Fruit fly (Drosophila melanogaster) whole organism, adult: ENCODE measurements around the gene peb.
A peak's percentile ranks its signal among the peaks of the same experiment; 100 is the strongest.

Source experiments
- CG11617 ChIP-seq: fragments of 200-800 bp; sonication (Bioruptor generic); optimal IDR thresholded peaks from 2 replicates; lab custom pipeline; 2017; ENCODE audit warnings: mild to moderate bottlenecking, missing biosample characterization, missing genetic modification reagents, missing genetic modification characterization
- CG12768 ChIP-seq: fragments of 200-800 bp; sonication (Bioruptor generic); optimal IDR thresholded peaks from 2 replicates; lab custom pipeline; 2017; ENCODE audit warnings: missing biosample characterization, missing genetic modification characterization, mild to moderate bottlenecking, moderate library complexity, missing genetic modification reagents
- CG14711 ChIP-seq: fragments of 200-800 bp; sonication (Bioruptor generic); optimal IDR thresholded peaks from 2 replicates; lab custom pipeline; 2018; ENCODE audit warnings: missing biosample characterization, mild to moderate bottlenecking, missing genetic modification characterization, moderate library complexity
- CG1620 ChIP-seq: fragments of 200-800 bp; sonication (Bioruptor generic); optimal IDR thresholded peaks from 2 replicates; lab custom pipeline; 2016; ENCODE audit warnings: missing biosample characterization, missing genetic modification characterization
- CG33017 ChIP-seq: fragments of 200-800 bp; sonication (Bioruptor generic); optimal IDR thresholded peaks from 2 replicates; lab custom pipeline; 2018; ENCODE audit warnings: missing biosample characterization, mild to moderate bottlenecking, missing genetic modification characterization, moderate library complexity
- CG5204 ChIP-seq: fragments of 200-800 bp; sonication (Bioruptor generic); optimal IDR thresholded peaks from 2 replicates; lab custom pipeline; 2016; ENCODE audit warnings: missing biosample characterization, missing genetic modification characterization
- CG7045 ChIP-seq: fragments of 200-800 bp; sonication (Bioruptor generic); optimal IDR thresholded peaks from 2 replicates; lab custom pipeline; 2017; ENCODE audit warnings: missing biosample characterization, mild to moderate bottlenecking, missing genetic modification characterization
- CG7101 ChIP-seq: fragments of 200-800 bp; sonication (Bioruptor generic); optimal IDR thresholded peaks from 2 replicates; lab custom pipeline; 2018; ENCODE audit warnings: missing biosample characterization, mild to moderate bottlenecking, missing genetic modification characterization, moderate library complexity
- Clk ChIP-seq: fragments of 200-800 bp; sonication (Bioruptor generic); optimal IDR thresholded peaks from 2 replicates; lab custom pipeline; 2017; ENCODE audit warnings: missing biosample characterization, missing genetic modification characterization
- Crg-1 ChIP-seq: fragments of 200-800 bp; sonication (Bioruptor generic); optimal IDR thresholded peaks from 2 replicates; lab custom pipeline; 2016; ENCODE audit warnings: missing biosample characterization, missing genetic modification characterization
- Hr96 ChIP-seq: fragments of 200-800 bp; sonication (Bioruptor generic); optimal IDR thresholded peaks from 2 replicates; lab custom pipeline; 2016; ENCODE audit warnings: missing biosample characterization, missing genetic modification characterization
- Mnt ChIP-seq: fragments of 200-800 bp; sonication (Bioruptor generic); optimal IDR thresholded peaks from 2 replicates; lab custom pipeline; 2016; ENCODE audit warnings: missing biosample characterization, mild to moderate bottlenecking, missing genetic modification characterization
- bab1 ChIP-seq: fragments of 200-800 bp; sonication (Bioruptor generic); optimal IDR thresholded peaks from 3 replicates; lab custom pipeline; 2019; ENCODE audit warnings: missing biosample characterization, mild to moderate bottlenecking, missing genetic modification characterization, moderate library complexity
- cic ChIP-seq: fragments of 200-800 bp; sonication (Bioruptor generic); optimal IDR thresholded peaks from 2 replicates; lab custom pipeline; 2017; ENCODE audit warnings: missing biosample characterization, mild to moderate bottlenecking, missing genetic modification characterization, moderate library complexity
- cnc ChIP-seq, 2 experiments: fragments of >200 bp; optimal IDR thresholded peaks; 2 replicates each; lab custom pipeline; 2017
- kay ChIP-seq: fragments of 200-800 bp; sonication (Bioruptor generic); peaks from one replicate; lab custom pipeline; 2016; ENCODE audit warnings: missing biosample characterization, missing genetic modification characterization, borderline replicate concordance
- ovo ChIP-seq: fragments of 200-800 bp; sonication (Bioruptor generic); optimal IDR thresholded peaks from 2 replicates; lab custom pipeline; 2016; ENCODE audit warnings: missing biosample characterization, missing genetic modification characterization
- pad ChIP-seq: fragments of 200-800 bp; sonication (Bioruptor generic); optimal IDR thresholded peaks from 3 replicates; lab custom pipeline; 2017; ENCODE audit warnings: missing biosample characterization, missing genetic modification characterization, mild to moderate bottlenecking, moderate library complexity, missing genetic modification reagents
- tj ChIP-seq: fragments of 200-800 bp; sonication (Bioruptor generic); optimal IDR thresholded peaks from 3 replicates; lab custom pipeline; 2017; ENCODE audit warnings: missing biosample characterization, mild to moderate bottlenecking, missing genetic modification characterization, moderate library complexity
- toe ChIP-seq: fragments of 200-800 bp; sonication (Bioruptor generic); optimal IDR thresholded peaks from 2 replicates; lab custom pipeline; 2016; ENCODE audit warnings: missing biosample characterization, missing genetic modification characterization

Gene peb

dm6 chrX:4671194-4671626 is 53.8 kb downstream of the peb start:
- TF ChIP-seq Hr96 (GFP tag; lab: Kevin White, UChicago): no peak
- no peak for TF ChIP-seq cic (GFP tag; lab: Kevin White, UChicago)
- no peak for TF ChIP-seq CG7101
- no peak for TF ChIP-seq CG1620 (GFP tag; lab: Kevin White, UChicago)
- TF ChIP-seq Clk (GFP tag; lab: Kevin White, UChicago): no peak
- no peak for TF ChIP-seq kay
- no peak for TF ChIP-seq Mnt (GFP tag; lab: Kevin White, UChicago)
- TF ChIP-seq ovo (GFP tag; lab: Kevin White, UChicago): no peak
- no peak for TF ChIP-seq CG14711
- TF ChIP-seq CG11617 (GFP tag; lab: Kevin White, UChicago): no peak
- TF ChIP-seq CG7045 (GFP tag; lab: Kevin White, UChicago): no peak
- no peak for TF ChIP-seq CG5204
- TF ChIP-seq toe (GFP tag; lab: Kevin White, UChicago): no peak
- no peak for TF ChIP-seq bab1 (GFP tag; lab: Kevin White, UChicago)
- TF ChIP-seq CG12768 (GFP tag; lab: Kevin White, UChicago): no peak
- TF ChIP-seq CG33017 (tag; lab: Kevin White, UChicago): no peak
- TF ChIP-seq Crg-1 (GFP tag; lab: Kevin White, UChicago): no peak
- no peak for TF ChIP-seq cnc (optimal IDR thresholded peaks at IDR 0.05; lab: Kevin White, UChicago)
- TF ChIP-seq tj (GFP tag; lab: Kevin White, UChicago): no peak
- no peak for TF ChIP-seq pad

DNA sequence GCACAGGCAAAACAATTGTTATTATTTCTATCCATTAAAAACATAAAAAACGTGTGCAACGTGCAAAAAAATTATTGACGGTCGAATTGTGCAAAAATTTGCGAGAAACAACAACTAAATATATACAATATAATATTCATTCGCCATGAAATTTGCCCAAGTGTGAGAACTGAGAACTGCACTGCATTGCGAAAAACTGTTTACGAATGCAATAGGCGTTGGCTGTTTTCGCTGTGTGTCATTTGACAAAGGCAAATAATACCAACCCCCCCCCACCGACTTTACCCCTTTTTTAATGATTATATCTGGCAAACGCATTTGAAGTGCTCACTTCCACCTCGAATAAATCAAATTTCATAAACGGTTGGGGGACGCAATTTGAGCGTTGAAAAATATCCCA is 57.7 kb downstream of the peb start:
- TF ChIP-seq pad (peak; percentile 7), kay (peak; percentile 72), tj (GFP tag; lab: Kevin White, UChicago) (peak; percentile 99), cnc (optimal IDR thresholded peaks at IDR 0.05; lab: Kevin White, UChicago) (no peak)
